Worm (Caenorhabditis elegans): ENCODE results near the gene T21D12.14.

T21D12.14 gene

ce11 chrIV:322497-322896, 34.6 kb upstream of the T21D12.14 start, which contains the start of gene grl-26 (continued):
- TF ChIP-seq nhr-11 (tag; optimal IDR thresholded peaks at IDR 0.05) (no peak), unc-86 (tag; optimal IDR thresholded peaks at IDR 0.05) (peak; percentile 24), unc-3 (GFP tag; conservative IDR thresholded peaks at IDR 0.05) (no peak), unc-3 (tag; optimal IDR thresholded peaks at IDR 0.05) (no peak), K09A11.1 (tag; optimal IDR thresholded peaks at IDR 0.05; ENCODE audit: insufficient read depth) (no peak), ceh-9 (tag; optimal IDR thresholded peaks at IDR 0.05) (no peak), ceh-22 (tag; optimal IDR thresholded peaks at IDR 0.05) (no peak), K02D7.2 (tag; optimal IDR thresholded peaks at IDR 0.05) (peak; percentile 88), unc-42 (tag; optimal IDR thresholded peaks at IDR 0.05) (no peak), ztf-16 (tag; optimal IDR thresholded peaks at IDR 0.05) (peak; percentile 52), lin-11 (tag; optimal IDR thresholded peaks at IDR 0.05) (peak; percentile 10), npax-4 (tag; optimal IDR thresholded peaks at IDR 0.05) (peak; percentile 14), pax-1 (tag; optimal IDR thresholded peaks at IDR 0.05) (no peak), T23F11.4 (GFP tag; optimal IDR thresholded peaks at IDR 0.05) (peak; percentile 61), hlh-15 (tag; optimal IDR thresholded peaks at IDR 0.05) (peak; percentile 26), nhr-232 (tag; optimal IDR thresholded peaks at IDR 0.05) (peak; percentile 33), ceh-34 (tag; optimal IDR thresholded peaks at IDR 0.05) (peak; percentile 35), dmd-4 (tag; optimal IDR thresholded peaks at IDR 0.05; ENCODE audit: borderline replicate concordance) (peak; percentile 59), odd-2 (tag; optimal IDR thresholded peaks at IDR 0.05) (no peak), ceh-2 (tag; optimal IDR thresholded peaks at IDR 0.05) (peak; percentile 30), dve-1 (tag; optimal IDR thresholded peaks at IDR 0.05) (peak; percentile 49), ceh-19 (GFP tag; optimal IDR thresholded peaks at IDR 0.05) (peak; percentile 76), nfya-1 (tag; optimal IDR thresholded peaks at IDR 0.05) (peak; percentile 28), sox-4 (tag; optimal IDR thresholded peaks at IDR 0.05) (peak; percentile 58), pros-1 (tag; optimal IDR thresholded peaks at IDR 0.05) (no peak), pha-2 (tag; optimal IDR thresholded peaks at IDR 0.05) (no peak)

ce11 chrIV:320380-320779, 32.5 kb upstream of the T21D12.14 start, which contains the start of gene dsc-4:
Gene dsc-4, minus strand, starts transcription at chrIV:320544.
- no peak for TF ChIP-seq Y22D7AL.16 (tag; optimal IDR thresholded peaks at IDR 0.05)
- TF ChIP-seq pag-3 (tag; optimal IDR thresholded peaks at IDR 0.05; ENCODE audit: borderline replicate concordance), result no peak
- TF ChIP-seq ztf-16 (tag; optimal IDR thresholded peaks at IDR 0.05), result no peak
- TF ChIP-seq pha-4 (tag; optimal IDR thresholded peaks at IDR 0.05), result no peak
- TF ChIP-seq elt-2 (tag; optimal IDR thresholded peaks at IDR 0.05), result peak; percentile 52

ce11 chrIV:319654-320053, 31.7 kb upstream of the T21D12.14 start:
- TF ChIP-seq unc-86 (tag; optimal IDR thresholded peaks at IDR 0.05) (no peak), hlh-13 (GFP tag; optimal IDR thresholded peaks at IDR 0.05) (no peak), ama-1 (optimal IDR thresholded peaks at IDR 0.05) (no peak), lin-11 (tag; optimal IDR thresholded peaks at IDR 0.05) (no peak), C38D4.7 (GFP tag; optimal IDR thresholded peaks at IDR 0.05) (no peak), hlh-30 (tag; optimal IDR thresholded peaks at IDR 0.05; ENCODE audit: insufficient read depth) (no peak), unc-55 (GFP tag; optimal IDR thresholded peaks at IDR 0.05) (no peak), ceh-22 (tag; optimal IDR thresholded peaks at IDR 0.05) (no peak), ceh-19 (GFP tag; optimal IDR thresholded peaks at IDR 0.05) (no peak), sox-2 (GFP tag; IDR thresholded peaks at IDR 0.05) (no peak), pros-1 (tag; optimal IDR thresholded peaks at IDR 0.05) (no peak), pax-1 (tag; optimal IDR thresholded peaks at IDR 0.05) (no peak)

- TF ChIP-seq C38D4.7 (GFP tag; optimal IDR thresholded peaks at IDR 0.05) (no peak), unc-55 (GFP tag; optimal IDR thresholded peaks at IDR 0.05) (peak; percentile 57)
Observed at ce11 chrIV:314475-314874, 26.5 kb upstream of the T21D12.14 start.
